Worm (Caenorhabditis elegans) whole organism, L4 larva: ENCODE results near the gene rec-8.

Experiments
- ceh-82 ChIP-seq: sonication (generic microtip); optimal IDR thresholded peaks from 2 replicates; lab custom pipeline; 2017; ENCODE audit warnings: missing biosample characterization, missing genetic modification characterization
- egl-27 ChIP-seq: sonication (generic microtip); optimal IDR thresholded peaks from 3 replicates; lab custom pipeline; 2017; ENCODE audit warnings: missing biosample characterization, missing genetic modification reagents, missing genetic modification characterization
- jun-1 ChIP-seq: fragments of 150-350 bp; optimal IDR thresholded peaks from 2 replicates; lab custom pipeline; 2014; ENCODE audit warnings: missing biosample characterization, missing genetic modification reagents, missing genetic modification characterization
- snpc-4 ChIP-seq: fragments of 150-350 bp; optimal IDR thresholded peaks from 2 replicates; lab custom pipeline; 2014; ENCODE audit warnings: missing biosample characterization, missing genetic modification characterization
- unc-130 ChIP-seq: sonication (generic microtip); optimal IDR thresholded peaks from 2 replicates; lab custom pipeline; 2016; ENCODE audit warnings: missing genetic modification reagents, missing genetic modification characterization, missing compliant biosample characterization

DNA sequence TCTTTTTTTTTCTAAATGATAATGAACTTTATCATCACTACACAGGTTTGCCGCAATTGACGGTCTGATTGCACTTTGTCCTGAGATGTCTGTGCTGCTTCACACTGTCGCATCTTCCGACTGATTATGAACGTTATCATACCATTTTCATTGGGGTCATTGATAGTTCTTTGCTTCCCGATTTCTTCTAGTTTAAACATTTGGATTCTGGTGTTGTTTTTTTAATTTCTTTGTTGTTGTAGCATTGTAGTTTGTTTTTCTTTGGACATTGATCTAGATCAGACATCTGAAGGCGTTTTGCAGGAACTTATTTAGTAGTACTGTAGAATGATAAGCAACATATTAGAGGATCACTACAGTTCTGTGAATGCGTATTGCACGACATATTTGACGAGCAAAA, 34.2 kb downstream of the rec-8 start:
- TF ChIP-seq unc-130 (GFP tag; lab: Kevin White, UChicago) (no peak), jun-1 (tag; lab: Kevin White, UChicago) (peak; percentile 59), ceh-82 (tag; lab: Kevin White, UChicago) (no peak), snpc-4 (tag; lab: Kevin White, UChicago) (no peak), egl-27 (tag; lab: Kevin White, UChicago) (no peak)
